Worm (Caenorhabditis elegans) whole organism, L4/young adult: ENCODE data around the gene pals-22.

ENCODE experiments used
- W03F9.2 ChIP-seq: fragments of 150-350 bp; optimal IDR thresholded peaks from 2 replicates; lab custom pipeline; 2014; ENCODE audit warnings: missing biosample characterization, missing genetic modification characterization
- dao-5 ChIP-seq: sonication (generic microtip); optimal IDR thresholded peaks from 2 replicates; lab custom pipeline; 2016; ENCODE audit warnings: missing genotype, missing genetic modification characterization, moderate library complexity, missing compliant biosample characterization
- him-1 ChIP-seq: sonication (generic microtip); optimal IDR thresholded peaks from 2 replicates; lab custom pipeline; 2016; ENCODE audit warnings: missing genotype, missing genetic modification reagents, missing genetic modification characterization, missing compliant biosample characterization

- TF ChIP-seq him-1 (no peak), dao-5 (no peak), W03F9.2 (tag; lab: Kevin White, UChicago) (no peak)
Measured at ce11 chrIII:156645-157044, 24.4 kb downstream of the pals-22 start, which contains the start of the genes zig-13 and ver-1.
